Worm (Caenorhabditis elegans) whole organism, L1 larva: ENCODE data around the gene T05C12.15.

Experiments
- C34B4.2 ChIP-seq: sonication (generic microtip); optimal IDR thresholded peaks from 2 replicates; lab custom pipeline; 2017; ENCODE audit warnings: mild to moderate bottlenecking, missing genetic modification characterization, missing compliant biosample characterization
- F16B12.6 ChIP-seq: fragments of 150-350 bp; optimal IDR thresholded peaks from 2 replicates; lab custom pipeline; 2014; ENCODE audit warnings: missing biosample characterization, missing genetic modification characterization
- Y116A8C.19 ChIP-seq: sonication (generic microtip); optimal IDR thresholded peaks from 2 replicates; lab custom pipeline; 2016; ENCODE audit warnings: missing compliant biosample characterization, missing genetic modification characterization, borderline replicate concordance
- alr-1 ChIP-seq: fragments of 200-800 bp; sonication (Bioruptor generic); optimal IDR thresholded peaks from 2 replicates; lab custom pipeline; 2018; ENCODE audit warnings: borderline replicate concordance, mild to moderate bottlenecking, missing genetic modification characterization, missing compliant biosample characterization
- blmp-1 ChIP-seq: fragments of 150-350 bp; optimal IDR thresholded peaks from 2 replicates; lab custom pipeline; 2014; ENCODE audit warnings: missing biosample characterization, missing genetic modification characterization
- ceh-82 ChIP-seq, 3 experiments: fragments of 150-350 bp in 1 of 3; sonication (generic microtip) in 2 of 3; optimal IDR thresholded peaks; 2 replicates each; lab custom pipeline; 2014 to 2017; ENCODE audit warnings: missing biosample characterization in 3 of 3, missing genetic modification characterization in 3 of 3
- dpl-1 ChIP-seq, 3 experiments: fragments of 150-350 bp in 2 of 3; sonication (generic microtip) in 1 of 3; optimal IDR thresholded peaks; 2 replicates each; lab custom pipeline; 2014 to 2017; ENCODE audit warnings: missing biosample characterization in 3 of 3, missing genetic modification characterization in 3 of 3, missing genetic modification reagents in 3 of 3
- dsc-1 ChIP-seq: sonication (generic microtip); optimal IDR thresholded peaks from 2 replicates; lab custom pipeline; 2016; ENCODE audit warnings: mild to moderate bottlenecking, missing genetic modification characterization, missing compliant biosample characterization
- efl-1 ChIP-seq, 4 experiments: fragments of 150-350 bp; optimal IDR thresholded peaks in 3 of 4; peaks in 1 of 4; 1 replicate in 1 of 4; 2 replicates in 3 of 4; lab custom pipeline; 2014; ENCODE audit warnings: missing biosample characterization in 2 of 4, missing genetic modification characterization in 2 of 4, missing genetic modification reagents in 2 of 4
- elt-2 ChIP-seq: sonication (generic microtip); optimal IDR thresholded peaks from 2 replicates; lab custom pipeline; 2016; ENCODE audit warnings: missing genetic modification characterization, mild to moderate bottlenecking, inconsistent platforms, missing compliant biosample characterization, missing genetic modification reagents
- ets-5 ChIP-seq: fragments of 200-800 bp; sonication (Bioruptor generic); IDR thresholded peaks from 2 replicates; pipeline ENCODE4 v1.3.6; 2022; ENCODE audit warnings: missing genetic modification characterization, missing compliant biosample characterization
- fkh-10 ChIP-seq: sonication (generic microtip); optimal IDR thresholded peaks from 2 replicates; lab custom pipeline; 2017; ENCODE audit warnings: missing biosample characterization, missing genetic modification reagents, missing genetic modification characterization
- fkh-4 ChIP-seq: sonication (generic microtip); optimal IDR thresholded peaks from 2 replicates; lab custom pipeline; 2016; ENCODE audit warnings: missing compliant biosample characterization, missing genetic modification characterization, borderline replicate concordance
- hlh-4 ChIP-seq: sonication (generic microtip); optimal IDR thresholded peaks from 2 replicates; lab custom pipeline; 2016; ENCODE audit warnings: mild to moderate bottlenecking, missing genetic modification characterization, missing compliant biosample characterization
- irx-1 ChIP-seq: sonication (generic microtip); optimal IDR thresholded peaks from 2 replicates; lab custom pipeline; 2016; ENCODE audit warnings: missing genetic modification characterization, missing compliant biosample characterization
- jun-1 ChIP-seq: fragments of 150-350 bp; optimal IDR thresholded peaks from 2 replicates; lab custom pipeline; 2014; ENCODE audit warnings: missing biosample characterization, missing genetic modification reagents, missing genetic modification characterization
- lin-13 ChIP-seq: fragments of 150-350 bp; optimal IDR thresholded peaks from 2 replicates; lab custom pipeline; 2014; ENCODE audit warnings: missing biosample characterization, missing genetic modification reagents, missing genetic modification characterization
- lin-14 ChIP-seq: fragments of 200-800 bp; sonication (Bioruptor generic); optimal IDR thresholded peaks from 2 replicates; lab custom pipeline; 2018; ENCODE audit warnings: mild to moderate bottlenecking, missing genetic modification characterization, moderate library complexity, missing compliant biosample characterization
- lin-15B ChIP-seq: fragments of 150-350 bp; sonication (generic microtip); optimal IDR thresholded peaks from 3 replicates; lab custom pipeline; 2014; ENCODE audit warnings: missing biosample characterization, missing genetic modification characterization
- lin-35 ChIP-seq, 2 experiments: fragments of 150-350 bp; optimal IDR thresholded peaks; 2 replicates each; lab custom pipeline; 2014; ENCODE audit warnings: missing biosample characterization in 2 of 2, missing genetic modification characterization in 2 of 2, missing genetic modification reagents in 2 of 2
- lin-39 ChIP-seq: fragments of 150-350 bp; optimal IDR thresholded peaks from 2 replicates; lab custom pipeline; 2014; ENCODE audit warnings: missing biosample characterization, missing genetic modification reagents, missing genetic modification characterization
- lsy-2 ChIP-seq, 2 experiments: fragments of 150-350 bp; optimal IDR thresholded peaks; 2 replicates each; lab custom pipeline; 2014; ENCODE audit warnings: missing biosample characterization in 2 of 2, missing genetic modification characterization in 2 of 2
- mep-1 ChIP-seq: fragments of 150-350 bp; optimal IDR thresholded peaks from 2 replicates; lab custom pipeline; 2014; ENCODE audit warnings: missing biosample characterization, missing genetic modification characterization
- nhr-11 ChIP-seq: fragments of 150-350 bp; optimal IDR thresholded peaks from 2 replicates; lab custom pipeline; 2014; ENCODE audit warnings: missing biosample characterization, missing genetic modification characterization
- nhr-19 ChIP-seq: fragments of 200-800 bp; sonication (Bioruptor generic); conservative IDR thresholded peaks from 2 replicates; pipeline ENCODE4 v1.3.6; 2022; ENCODE audit warnings: missing genetic modification characterization, missing compliant biosample characterization
- nhr-20 ChIP-seq: sonication (generic microtip); optimal IDR thresholded peaks from 2 replicates; lab custom pipeline; 2016; ENCODE audit warnings: mild to moderate bottlenecking, missing genetic modification characterization, missing compliant biosample characterization
- nhr-47 ChIP-seq: sonication (generic microtip); optimal IDR thresholded peaks from 2 replicates; lab custom pipeline; 2016; ENCODE audit warnings: mild to moderate bottlenecking, missing genetic modification characterization, moderate library complexity, missing compliant biosample characterization
- nhr-85 ChIP-seq: sonication (generic microtip); peaks from one replicate; lab custom pipeline; 2016; ENCODE audit warnings: missing genetic modification characterization, inconsistent platforms, missing compliant biosample characterization
- nhr-90 ChIP-seq: sonication (generic microtip); optimal IDR thresholded peaks from 2 replicates; lab custom pipeline; 2016; ENCODE audit warnings: mild to moderate bottlenecking, missing genetic modification characterization, missing compliant biosample characterization; ENCODE audit not compliant: poor library complexity
- pag-3 ChIP-seq: sonication (generic microtip); optimal IDR thresholded peaks from 2 replicates; lab custom pipeline; 2017; ENCODE audit warnings: missing genetic modification characterization, mild to moderate bottlenecking, missing compliant biosample characterization, antibody characterized with exemption, borderline replicate concordance; ENCODE audit not compliant: insufficient read depth
- pax-3 ChIP-seq: fragments of 200-800 bp; sonication (Bioruptor generic); optimal IDR thresholded peaks from 2 replicates; lab custom pipeline; 2018; ENCODE audit warnings: mild to moderate bottlenecking, missing genetic modification characterization, moderate library complexity, missing compliant biosample characterization
- skn-1 ChIP-seq: fragments of 150-350 bp; optimal IDR thresholded peaks from 2 replicates; lab custom pipeline; 2014; ENCODE audit warnings: missing biosample characterization, missing genetic modification characterization
- snu-23 ChIP-seq: sonication (generic microtip); optimal IDR thresholded peaks from 2 replicates; lab custom pipeline; 2016; ENCODE audit warnings: missing genetic modification characterization, missing compliant biosample characterization
- sox-4 ChIP-seq: sonication (generic microtip); optimal IDR thresholded peaks from 2 replicates; lab custom pipeline; 2016; ENCODE audit warnings: missing genetic modification characterization, missing compliant biosample characterization
- sptf-1 ChIP-seq: fragments of 150-350 bp; optimal IDR thresholded peaks from 2 replicates; lab custom pipeline; 2014; ENCODE audit warnings: missing biosample characterization, missing genetic modification characterization
- sup-37 ChIP-seq: fragments of 200-800 bp; sonication (Bioruptor generic); optimal IDR thresholded peaks from 2 replicates; lab custom pipeline; 2018; ENCODE audit warnings: mild to moderate bottlenecking, missing genetic modification characterization, missing compliant biosample characterization
- tbx-2 ChIP-seq: sonication (generic microtip); optimal IDR thresholded peaks from 2 replicates; lab custom pipeline; 2016; ENCODE audit warnings: missing genetic modification characterization, missing compliant biosample characterization
- unc-130 ChIP-seq: fragments of 150-350 bp; optimal IDR thresholded peaks from 2 replicates; lab custom pipeline; 2017; ENCODE audit warnings: missing biosample characterization, missing genetic modification characterization, inconsistent platforms
- unc-86 ChIP-seq: sonication (generic microtip); optimal IDR thresholded peaks from 2 replicates; lab custom pipeline; 2016; ENCODE audit warnings: missing genetic modification characterization, missing compliant biosample characterization
- xbp-1 ChIP-seq: sonication (generic microtip); optimal IDR thresholded peaks from 2 replicates; lab custom pipeline; 2016; ENCODE audit warnings: missing genetic modification characterization, missing compliant biosample characterization
- zag-1 ChIP-seq: fragments of 150-350 bp; optimal IDR thresholded peaks from 2 replicates; lab custom pipeline; 2014; ENCODE audit warnings: missing biosample characterization, missing genetic modification characterization
- ztf-11 ChIP-seq, 2 experiments: sonication (generic microtip); optimal IDR thresholded peaks; 2 replicates each; lab custom pipeline; 2016 to 2017; ENCODE audit warnings: missing genetic modification characterization in 2 of 2, missing biosample characterization in 1 of 2, missing compliant biosample characterization in 1 of 2
- ztf-4 ChIP-seq: fragments of 150-350 bp; optimal IDR thresholded peaks from 2 replicates; lab custom pipeline; 2014; ENCODE audit warnings: missing biosample characterization, missing genetic modification characterization

Gene T05C12.15

DNA sequence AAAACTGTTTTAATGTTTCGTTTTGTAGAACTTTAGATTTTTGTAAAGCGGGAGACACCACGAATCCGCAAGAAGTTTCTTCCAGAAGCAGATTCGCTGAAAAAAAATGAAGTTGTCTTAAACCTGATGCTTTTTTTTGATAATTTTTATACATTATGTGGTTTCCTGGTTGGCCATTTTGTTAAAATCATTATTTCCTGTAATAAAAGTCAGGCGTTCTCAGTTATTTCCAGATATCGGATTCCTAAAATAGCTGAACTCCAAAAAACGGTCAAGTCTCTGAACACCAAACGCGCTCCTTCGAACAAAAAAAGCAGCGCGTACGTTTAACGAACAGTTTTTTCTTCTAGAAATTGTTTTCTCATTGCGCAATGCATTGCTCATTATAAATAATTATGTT is 32.0 kb upstream of the T05C12.15 start (continued):
- no peak for TF ChIP-seq tbx-2

DNA sequence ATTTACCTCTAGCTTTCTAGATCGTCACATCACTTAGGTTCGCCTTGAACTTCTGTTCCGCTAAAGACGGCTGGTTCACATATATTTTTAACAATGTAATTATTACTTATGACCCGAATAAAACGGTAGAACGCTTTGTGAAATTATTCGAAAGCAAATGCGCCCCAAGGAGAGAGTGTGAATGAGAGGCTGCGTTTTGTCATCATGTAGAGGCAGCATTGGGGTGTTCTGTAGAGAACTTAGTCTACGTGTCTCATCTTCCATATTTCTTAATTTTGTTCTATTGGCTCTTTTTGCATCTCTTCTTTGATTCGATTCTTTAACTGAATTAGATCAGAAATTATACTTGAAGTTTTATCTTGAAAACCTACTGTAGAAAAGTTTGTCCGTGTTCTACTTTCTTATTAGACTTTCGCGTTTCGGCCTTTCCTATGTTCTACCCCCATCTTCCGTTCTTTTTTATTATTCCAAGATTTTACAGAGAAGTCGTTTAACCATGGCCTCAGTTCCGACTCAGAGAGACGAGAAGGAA is 31.3 kb upstream of the T05C12.15 start, which contains the start of gene cdc-48.2:
cdc-48.2 (plus strand) TSS at position 482 of the 532 bp plus-strand sequence.
- TF ChIP-seq lin-35 (GFP tag; optimal IDR thresholded peaks at IDR 0.05; lab: Kevin White, UChicago), result peak; percentile 5 to 30
- TF ChIP-seq fkh-10 (GFP tag; lab: Kevin White, UChicago), result no peak
- TF ChIP-seq lin-14 (GFP tag; lab: Kevin White, UChicago), result peak; percentile 4
- peak in 1 of 2 experiments; percentile 36 for TF ChIP-seq lsy-2 (tag; optimal IDR thresholded peaks at IDR 0.05; lab: Kevin White, UChicago)
- peak; percentile 36 for TF ChIP-seq blmp-1 (tag; lab: Kevin White, UChicago)
- peak in 1 of 3 experiments; percentile 4 for TF ChIP-seq dpl-1 (GFP tag; optimal IDR thresholded peaks at IDR 0.05; lab: Kevin White, UChicago)
- peak; percentile 96 for TF ChIP-seq skn-1 (tag; lab: Kevin White, UChicago)
- TF ChIP-seq unc-130 (tag; lab: Kevin White, UChicago), result no peak
- no peak for TF ChIP-seq efl-1 (optimal IDR thresholded peaks at IDR 0.05; lab: Kevin White, UChicago)
- TF ChIP-seq efl-1 (GFP tag; optimal IDR thresholded peaks at IDR 0.05 in 1 of 2; lab: Kevin White, UChicago), result peak; percentile 5 to 10
- TF ChIP-seq, all 84 proteins: peak for 7

- TF ChIP-seq F16B12.6 (no peak), fkh-4 (tag; lab: Kevin White, UChicago) (no peak), nhr-85 (tag; lab: Kevin White, UChicago) (no peak), pax-3 (tag; lab: Kevin White, UChicago) (no peak), nhr-47 (tag; lab: Kevin White, UChicago) (no peak), ztf-4 (no peak), elt-2 (tag; lab: Kevin White, UChicago) (no peak), lin-13 (GFP tag; lab: Kevin White, UChicago) (no peak), mep-1 (tag; lab: Kevin White, UChicago) (no peak), ets-5 (no peak)
These were observed 28.2 kb upstream of the T05C12.15 start for ce11 chrII:8141135-8141534.

ce11 chrII:8143278-8143931 is 26.0 kb upstream of the T05C12.15 start, which contains the start of the genes ints-11 and rpl-10:
ints-11 (minus strand) TSS chrII:8143478.
rpl-10 (plus strand) TSS chrII:8143881.
- peak; percentile 41 for TF ChIP-seq nhr-47 (tag; lab: Kevin White, UChicago)
- peak; percentile 67 to 74 for TF ChIP-seq efl-1 (optimal IDR thresholded peaks at IDR 0.05; lab: Kevin White, UChicago)
- TF ChIP-seq efl-1 (GFP tag; optimal IDR thresholded peaks at IDR 0.05 in 1 of 2; lab: Kevin White, UChicago), result peak; percentile 70 to 90
- peak; percentile 48 for TF ChIP-seq xbp-1 (tag; lab: Kevin White, UChicago)
- TF ChIP-seq lin-15B (tag; lab: Kevin White, UChicago), result peak; percentile 43
- no peak for TF ChIP-seq hlh-4 (tag; lab: Kevin White, UChicago)
- no peak for TF ChIP-seq nhr-90 (tag; lab: Kevin White, UChicago)
- no peak for TF ChIP-seq sptf-1 (tag; lab: Kevin White, UChicago)
- TF ChIP-seq zag-1, result no peak
- TF ChIP-seq lin-35 (GFP tag; optimal IDR thresholded peaks at IDR 0.05; lab: Kevin White, UChicago), result peak; percentile 79 to 83
- TF ChIP-seq C34B4.2 (tag; lab: Kevin White, UChicago), result no peak
- no peak for TF ChIP-seq nhr-11 (tag; lab: Kevin White, UChicago)
- no peak for TF ChIP-seq Y116A8C.19 (tag; lab: Kevin White, UChicago)
- no peak for TF ChIP-seq lin-39 (tag; lab: Kevin White, UChicago)
- TF ChIP-seq unc-130 (tag; lab: Kevin White, UChicago), result peak; percentile 58
- TF ChIP-seq ztf-4, result no peak
- TF ChIP-seq alr-1 (tag; lab: Kevin White, UChicago), result no peak
- no peak for TF ChIP-seq pax-3 (tag; lab: Kevin White, UChicago)
- TF ChIP-seq snu-23 (GFP tag; lab: Kevin White, UChicago), result peak; percentile 73
- TF ChIP-seq ceh-82 (tag; optimal IDR thresholded peaks at IDR 0.05; lab: Kevin White, UChicago), result peak in 2 of 3 experiments; percentile 28 to 63
- TF ChIP-seq jun-1, result no peak
- no peak for TF ChIP-seq irx-1 (tag; lab: Kevin White, UChicago)
- peak; percentile 27 for TF ChIP-seq nhr-20 (tag; lab: Kevin White, UChicago)
- TF ChIP-seq sox-4 (tag; lab: Kevin White, UChicago), result no peak
- no peak for TF ChIP-seq dsc-1 (tag; lab: Kevin White, UChicago)
- TF ChIP-seq ztf-11 (tag; optimal IDR thresholded peaks at IDR 0.05; lab: Kevin White, UChicago), result no peak
- TF ChIP-seq nhr-19, result 0 out of 2 replicates have a peak, but pooled peaks have one; percentile 23
- TF ChIP-seq sup-37 (GFP tag; lab: Kevin White, UChicago), result no peak
- TF ChIP-seq pag-3 (tag; lab: Kevin White, UChicago), result no peak
- no peak for TF ChIP-seq unc-86 (tag; lab: Kevin White, UChicago)
- peak; percentile 83 for TF ChIP-seq F16B12.6
